Fruit fly (Drosophila melanogaster) Kc167 (cell line): ENCODE data around the gene CG43993.

ENCODE experiments used
- Myc ChIP-seq: fragments of >200 bp; optimal IDR thresholded peaks from 2 replicates; lab custom pipeline; 2017; ENCODE audit warnings: missing external identifiers
- Sin3A ChIP-seq: fragments of >200 bp; optimal IDR thresholded peaks from 2 replicates; lab custom pipeline; 2018; ENCODE audit warnings: missing external identifiers
- h ChIP-seq: fragments of >200 bp; optimal IDR thresholded peaks from 3 replicates; lab custom pipeline; 2018; ENCODE audit warnings: missing external identifiers
- insv ChIP-seq: fragments of >200 bp; optimal IDR thresholded peaks from 3 replicates; lab custom pipeline; 2018; ENCODE audit warnings: missing external identifiers
- psq ChIP-seq: fragments of >200 bp; optimal IDR thresholded peaks from 2 replicates; lab custom pipeline; 2017; ENCODE audit warnings: missing external identifiers
- ttk ChIP-seq: sonication (Bioruptor generic); optimal IDR thresholded peaks from 2 replicates; lab custom pipeline; 2017; ENCODE audit warnings: missing external identifiers

CG43993 gene

dm6 chr3L:12063442-12064080, 31.2 kb downstream of the CG43993 start:
- TF ChIP-seq ttk (lab: Kevin White, UChicago) (no peak), h (lab: Kevin White, UChicago) (no peak), insv (no peak)

- TF ChIP-seq psq (no peak), Myc (lab: Kevin White, UChicago) (no peak), h (lab: Kevin White, UChicago) (no peak), ttk (lab: Kevin White, UChicago) (no peak), Sin3A (lab: Kevin White, UChicago) (no peak), insv (no peak)
These were observed 32.4 kb downstream of the CG43993 start, which contains the start of gene rols for dm6 chr3L:12064759-12065158. Gene rols, minus strand, starts transcription at chr3L:12064859.

DNA sequence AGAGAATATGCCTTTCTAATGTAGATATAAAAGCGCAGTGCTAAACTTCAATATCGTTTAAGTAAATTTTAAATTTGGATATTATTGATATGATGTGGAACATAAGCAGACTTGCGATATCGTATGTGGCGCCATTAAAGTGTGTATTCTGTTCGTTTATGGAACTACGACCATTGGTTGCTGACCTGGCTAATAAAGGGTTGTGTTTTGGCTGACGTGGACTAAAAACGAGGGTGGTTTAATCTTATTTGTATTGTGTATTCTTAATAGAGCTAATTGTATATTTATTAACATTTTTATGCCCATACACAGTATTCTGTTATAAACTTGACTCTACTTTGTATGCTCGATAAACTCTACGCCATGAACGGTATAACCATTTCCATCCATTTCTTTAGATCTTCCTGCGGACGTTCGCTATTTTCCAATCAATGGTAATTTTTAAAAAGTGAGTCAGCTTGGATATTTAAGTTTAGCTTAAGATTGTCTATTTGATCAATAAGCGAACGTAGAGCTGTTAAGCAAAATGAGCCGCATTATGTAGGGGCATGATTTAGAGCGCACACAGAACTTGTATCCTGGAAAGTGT, 34.4 kb downstream of the CG43993 start:
- TF ChIP-seq h (lab: Kevin White, UChicago) (no peak), insv (no peak), ttk (lab: Kevin White, UChicago) (no peak)

dm6 chr3L:12072388-12072787, 40.0 kb downstream of the CG43993 start:
- TF ChIP-seq Sin3A (lab: Kevin White, UChicago) (no peak), ttk (lab: Kevin White, UChicago) (no peak), insv (no peak), h (lab: Kevin White, UChicago) (no peak), Myc (lab: Kevin White, UChicago) (no peak), psq (no peak)

DNA sequence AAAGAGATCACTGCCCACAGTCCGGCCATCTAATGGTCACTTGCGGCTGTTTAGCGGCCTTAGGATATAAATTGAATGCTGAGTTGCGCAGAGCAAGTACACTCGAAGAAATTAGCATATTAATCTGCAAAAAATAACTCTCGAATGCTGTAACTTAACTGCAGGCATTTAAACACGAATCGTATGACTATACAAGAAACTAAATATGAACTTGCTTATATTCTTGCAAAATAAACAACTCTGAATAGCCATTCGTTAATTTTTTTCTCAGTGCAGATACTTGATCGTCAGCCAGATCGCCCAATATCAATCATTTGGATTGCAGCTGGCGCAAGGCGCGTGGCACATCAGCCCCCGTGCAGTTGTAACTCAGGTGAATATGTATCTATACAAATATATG, 40.7 kb downstream of the CG43993 start:
- TF ChIP-seq psq = no peak
- TF ChIP-seq insv = no peak
- TF ChIP-seq h (lab: Kevin White, UChicago) = no peak
- no peak for TF ChIP-seq Myc (lab: Kevin White, UChicago)
- TF ChIP-seq Sin3A (lab: Kevin White, UChicago) = no peak
- no peak for TF ChIP-seq ttk (lab: Kevin White, UChicago)

DNA sequence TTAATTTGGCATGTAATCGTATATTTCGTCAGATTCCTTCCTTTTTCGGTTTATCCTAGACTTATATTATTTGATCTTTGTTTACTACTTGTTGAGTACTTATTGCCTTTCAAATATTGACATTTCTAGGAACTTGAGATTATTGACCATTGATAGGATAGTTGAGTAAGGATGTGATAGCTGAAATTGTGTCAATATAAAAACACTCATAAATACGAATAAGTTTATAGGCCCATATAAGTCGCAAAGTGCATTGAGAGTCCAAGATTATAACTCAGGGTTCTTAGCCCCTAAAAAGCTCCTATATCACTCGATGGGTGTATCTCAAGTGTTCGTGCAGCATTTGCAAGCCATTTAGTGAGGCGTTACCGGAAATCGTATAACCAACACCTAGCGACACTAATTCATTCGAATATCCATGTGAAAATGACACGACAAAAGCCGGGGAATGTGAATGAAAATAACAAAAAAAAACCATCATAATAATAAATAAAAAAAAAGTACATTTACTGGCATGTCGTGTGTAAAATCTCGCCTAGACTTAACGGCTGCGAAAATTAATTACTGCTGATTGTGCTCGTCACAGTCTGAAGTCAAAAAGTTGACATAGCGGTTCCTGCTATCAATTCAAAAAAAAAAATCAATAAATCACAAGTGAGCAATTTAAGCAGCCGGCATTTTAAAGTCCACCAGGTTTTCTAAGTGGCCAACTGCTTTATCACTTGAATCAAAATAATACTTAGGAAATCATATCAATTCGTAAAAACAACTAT, 41.7 kb downstream of the CG43993 start:
- TF ChIP-seq Sin3A (lab: Kevin White, UChicago) (no peak), h (lab: Kevin White, UChicago) (no peak), ttk (lab: Kevin White, UChicago) (no peak), Myc (lab: Kevin White, UChicago) (no peak), psq (no peak), insv (no peak)

- TF ChIP-seq psq (no peak), h (lab: Kevin White, UChicago) (no peak), Sin3A (lab: Kevin White, UChicago) (no peak), Myc (lab: Kevin White, UChicago) (no peak), ttk (lab: Kevin White, UChicago) (no peak), insv (no peak)
These were observed 42.6 kb downstream of the CG43993 start for dm6 chr3L:12074952-12075351.

DNA sequence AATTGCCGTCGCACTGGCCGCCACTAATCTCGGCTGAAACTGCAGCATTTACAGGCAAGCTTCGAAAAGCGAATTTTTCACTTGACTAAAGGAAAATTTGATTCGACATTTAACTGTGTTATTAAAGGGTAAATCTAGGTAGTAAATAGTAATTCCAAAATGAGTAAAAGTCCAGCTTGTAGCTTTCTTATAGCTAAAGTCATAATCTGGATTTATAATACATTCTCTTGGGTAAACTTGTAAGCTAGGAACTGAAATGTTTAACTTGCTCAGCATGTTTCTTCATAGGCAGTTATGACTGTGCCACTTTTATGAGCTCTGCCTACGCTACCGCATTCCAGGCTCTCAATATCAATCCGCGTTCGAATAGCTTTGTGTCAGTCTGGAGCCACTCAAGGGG, 44.0 kb downstream of the CG43993 start:
- TF ChIP-seq insv (no peak), Sin3A (lab: Kevin White, UChicago) (no peak), ttk (lab: Kevin White, UChicago) (no peak), Myc (lab: Kevin White, UChicago) (no peak), h (lab: Kevin White, UChicago) (no peak), psq (no peak)

- TF ChIP-seq h (lab: Kevin White, UChicago) (no peak), ttk (lab: Kevin White, UChicago) (no peak), psq (no peak), insv (no peak)
These were observed 45.0 kb downstream of the CG43993 start for dm6 chr3L:12077348-12077747.

- TF ChIP-seq h (lab: Kevin White, UChicago) (no peak), psq (no peak)
These were observed 45.6 kb downstream of the CG43993 start for dm6 chr3L:12077953-12078352.

DNA sequence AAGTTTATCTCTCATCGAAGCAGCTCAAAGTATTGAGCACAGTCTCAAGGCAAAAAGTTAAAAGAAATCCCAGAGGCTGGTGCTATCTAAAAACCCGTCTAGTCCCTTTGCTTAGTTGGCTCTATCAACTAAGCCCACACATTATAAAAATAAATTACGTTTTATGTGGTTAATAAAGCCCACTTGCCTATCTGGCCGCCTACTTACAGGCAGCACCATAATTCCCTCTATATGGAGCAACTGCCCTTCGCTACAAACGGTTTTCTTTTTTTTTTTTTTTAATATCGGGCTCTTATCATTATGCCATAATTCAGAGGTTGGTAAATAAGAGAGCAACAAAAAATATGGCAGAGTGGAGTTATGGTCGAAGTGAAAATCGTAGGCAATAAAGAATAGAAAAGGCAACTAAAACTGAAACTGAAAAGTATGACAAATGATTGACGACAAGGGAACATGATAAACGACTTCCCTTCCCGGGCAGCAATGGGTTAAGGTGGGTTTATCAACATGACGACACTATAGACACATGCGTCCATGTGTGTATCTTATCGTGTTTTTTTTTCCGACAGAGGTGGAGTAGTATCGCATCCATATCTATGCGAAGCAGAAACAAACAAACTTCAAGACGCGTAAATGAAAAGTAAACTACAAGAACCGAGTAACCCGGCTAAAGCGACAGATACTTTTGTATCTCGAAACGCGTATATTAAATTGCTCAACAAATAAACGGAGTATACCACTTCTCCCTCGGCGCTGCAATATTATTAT, 46.4 kb downstream of the CG43993 start:
- TF ChIP-seq h (lab: Kevin White, UChicago) (no peak), Sin3A (lab: Kevin White, UChicago) (no peak), Myc (lab: Kevin White, UChicago) (no peak), insv (no peak), psq (no peak), ttk (lab: Kevin White, UChicago) (no peak)

- TF ChIP-seq psq = no peak
- TF ChIP-seq ttk (lab: Kevin White, UChicago) = no peak
- TF ChIP-seq h (lab: Kevin White, UChicago) = no peak
- no peak for TF ChIP-seq Myc (lab: Kevin White, UChicago)
- no peak for TF ChIP-seq Sin3A (lab: Kevin White, UChicago)
- TF ChIP-seq insv = no peak
These were observed 47.1 kb downstream of the CG43993 start for dm6 chr3L:12079319-12079933.
